Worm (Caenorhabditis elegans) whole organism, early embryonic: ENCODE results near the gene nstp-6.

Source experiments
- F13C5.2 ChIP-seq: sonication (generic microtip); optimal IDR thresholded peaks from 2 replicates; lab custom pipeline; 2017; ENCODE audit warnings: mild to moderate bottlenecking, missing genetic modification characterization, inconsistent platforms, missing compliant biosample characterization
- aly-1 ChIP-seq: sonication (generic microtip); optimal IDR thresholded peaks from 2 replicates; lab custom pipeline; 2016; ENCODE audit warnings: missing genetic modification characterization, missing compliant biosample characterization
- ama-1 ChIP-seq: fragments of 150-350 bp; optimal IDR thresholded peaks from 2 replicates; lab custom pipeline; 2014
- ceh-13 ChIP-seq: fragments of 200-800 bp; sonication (Bioruptor generic); optimal IDR thresholded peaks from 2 replicates; lab custom pipeline; 2018; ENCODE audit warnings: mild to moderate bottlenecking, missing genetic modification characterization, missing compliant biosample characterization
- flt-1 ChIP-seq: fragments of 200-800 bp; sonication (Bioruptor generic); IDR thresholded peaks from 2 replicates; pipeline ENCODE4 v1.3.6; 2022; ENCODE audit warnings: missing genetic modification characterization, missing compliant biosample characterization
- pes-1 ChIP-seq: fragments of 200-800 bp; sonication (Bioruptor generic); IDR thresholded peaks from 2 replicates; pipeline ENCODE4 v1.3.6; 2022; ENCODE audit warnings: missing genetic modification reagents, missing genetic modification characterization, missing compliant biosample characterization
- scrt-1 ChIP-seq: fragments of 200-800 bp; sonication (Bioruptor generic); IDR thresholded peaks from 2 replicates; pipeline ENCODE4 v1.3.6; 2022; ENCODE audit warnings: missing genetic modification characterization, missing compliant biosample characterization
- tbx-11 ChIP-seq: fragments of 200-800 bp; sonication (Bioruptor generic); IDR thresholded peaks from 2 replicates; pipeline ENCODE4 v1.3.6; 2022; ENCODE audit warnings: missing genetic modification characterization, missing compliant biosample characterization

ce11 chrIV:3539872-3540271 lies 7.5 kb downstream of the nstp-6 start, which contains the start of gene B0212.3:
- TF ChIP-seq aly-1 (no peak), ama-1 (lab: Kevin White, UChicago) (no peak), flt-1 (GFP tag; lab: Robert Waterston, UW) (no peak), pes-1 (GFP tag; lab: Robert Waterston, UW) (no peak), tbx-11 (GFP tag; lab: Robert Waterston, UW) (no peak), F13C5.2 (no peak), ceh-13 (GFP tag; lab: Kevin White, UChicago) (no peak), scrt-1 (no peak)
